Fruit fly (Drosophila melanogaster) whole organism, adult: ENCODE results near the gene Cad99C.

Experiments
- CG11617 ChIP-seq: fragments of 200-800 bp; sonication (Bioruptor generic); optimal IDR thresholded peaks from 2 replicates; lab custom pipeline; 2017; ENCODE audit warnings: mild to moderate bottlenecking, missing biosample characterization, missing genetic modification reagents, missing genetic modification characterization
- CG12768 ChIP-seq: fragments of 200-800 bp; sonication (Bioruptor generic); optimal IDR thresholded peaks from 2 replicates; lab custom pipeline; 2017; ENCODE audit warnings: missing biosample characterization, missing genetic modification characterization, mild to moderate bottlenecking, moderate library complexity, missing genetic modification reagents
- CG14711 ChIP-seq: fragments of 200-800 bp; sonication (Bioruptor generic); optimal IDR thresholded peaks from 2 replicates; lab custom pipeline; 2018; ENCODE audit warnings: missing biosample characterization, mild to moderate bottlenecking, missing genetic modification characterization, moderate library complexity
- CG5204 ChIP-seq: fragments of 200-800 bp; sonication (Bioruptor generic); optimal IDR thresholded peaks from 2 replicates; lab custom pipeline; 2016; ENCODE audit warnings: missing biosample characterization, missing genetic modification characterization
- cnc ChIP-seq, 2 experiments: fragments of >200 bp; optimal IDR thresholded peaks; 2 replicates each; lab custom pipeline; 2017
- kay ChIP-seq: fragments of 200-800 bp; sonication (Bioruptor generic); peaks from one replicate; lab custom pipeline; 2016; ENCODE audit warnings: missing biosample characterization, missing genetic modification characterization, borderline replicate concordance
- ovo ChIP-seq: fragments of 200-800 bp; sonication (Bioruptor generic); optimal IDR thresholded peaks from 2 replicates; lab custom pipeline; 2016; ENCODE audit warnings: missing biosample characterization, missing genetic modification characterization
- pad ChIP-seq: fragments of 200-800 bp; sonication (Bioruptor generic); optimal IDR thresholded peaks from 3 replicates; lab custom pipeline; 2017; ENCODE audit warnings: missing biosample characterization, missing genetic modification characterization, mild to moderate bottlenecking, moderate library complexity, missing genetic modification reagents
- toe ChIP-seq: fragments of 200-800 bp; sonication (Bioruptor generic); optimal IDR thresholded peaks from 2 replicates; lab custom pipeline; 2016; ENCODE audit warnings: missing biosample characterization, missing genetic modification characterization

- TF ChIP-seq CG12768 (GFP tag; lab: Kevin White, UChicago) (peak; percentile 10), cnc (optimal IDR thresholded peaks at IDR 0.05; lab: Kevin White, UChicago) (no peak), pad (peak; percentile 50), CG14711 (tag; lab: Kevin White, UChicago) (no peak), kay (peak; percentile 49), CG11617 (GFP tag; lab: Kevin White, UChicago) (peak; percentile 19), toe (GFP tag; lab: Kevin White, UChicago) (peak; percentile 31), ovo (GFP tag; lab: Kevin White, UChicago) (no peak), CG5204 (peak; percentile 30)
Measured at dm6 chr3R:29834759-29835709, 6.4 kb upstream of the Cad99C start, which contains the start of gene Atg16.
